Worm (Caenorhabditis elegans) whole organism, L4 larva: Measurements from ENCODE around the gene EEED8.13.

Experiments
- F10B5.3 ChIP-seq: sonication (generic microtip); optimal IDR thresholded peaks from 2 replicates; lab custom pipeline; 2016; ENCODE audit warnings: mild to moderate bottlenecking, missing genetic modification characterization, missing compliant biosample characterization
- F37D6.2 ChIP-seq: sonication (generic microtip); optimal IDR thresholded peaks from 2 replicates; lab custom pipeline; 2016; ENCODE audit warnings: mild to moderate bottlenecking, missing genetic modification characterization, missing compliant biosample characterization
- F44E2.7 ChIP-seq: fragments of 200-800 bp; sonication (Bioruptor generic); IDR thresholded peaks from 2 replicates; pipeline ENCODE4 v2.1.2; 2022; ENCODE audit warnings: missing genetic modification characterization, missing compliant biosample characterization
- T26A8.4 ChIP-seq: fragments of 200-800 bp; sonication (Bioruptor generic); IDR thresholded peaks from 2 replicates; pipeline ENCODE4 v1.3.6; 2022; ENCODE audit warnings: missing genetic modification characterization, missing compliant biosample characterization
- aha-1 ChIP-seq: fragments of 150-350 bp; peaks from one replicate; lab custom pipeline; 2014; ENCODE audit warnings: missing biosample characterization, missing genetic modification characterization
- arid-1 ChIP-seq: fragments of 200-800 bp; sonication (Bioruptor generic); conservative IDR thresholded peaks from 2 replicates; pipeline ENCODE4 v1.3.6; 2022; ENCODE audit warnings: missing genetic modification reagents, missing genetic modification characterization, missing compliant biosample characterization
- ceh-28 ChIP-seq: fragments of 150-350 bp; optimal IDR thresholded peaks from 2 replicates; lab custom pipeline; 2014; ENCODE audit warnings: missing biosample characterization, missing genetic modification reagents, missing genetic modification characterization
- ceh-62 ChIP-seq: sonication (generic microtip); optimal IDR thresholded peaks from 2 replicates; lab custom pipeline; 2017; ENCODE audit warnings: missing biosample characterization, missing genetic modification characterization
- ces-1 ChIP-seq: fragments of 150-350 bp; sonication (generic microtip); optimal IDR thresholded peaks from 4 replicates; lab custom pipeline; 2014; ENCODE audit warnings: missing biosample characterization, missing genetic modification reagents, missing genetic modification characterization
- ctbp-1 ChIP-seq: fragments of 200-800 bp; sonication (Bioruptor generic); IDR thresholded peaks from 2 replicates; pipeline ENCODE4 v1.3.6; 2022; ENCODE audit warnings: missing genetic modification reagents, missing genetic modification characterization, missing compliant biosample characterization
- daf-19 ChIP-seq: fragments of 200-800 bp; sonication (Bioruptor generic); conservative IDR thresholded peaks from 2 replicates; pipeline ENCODE4 v1.3.6; 2022; ENCODE audit warnings: missing genetic modification characterization, missing compliant biosample characterization
- daf-8 ChIP-seq: fragments of 200-800 bp; sonication (Bioruptor generic); IDR thresholded peaks from 2 replicates; pipeline ENCODE4 v1.3.6; 2022; ENCODE audit warnings: missing genetic modification characterization, missing compliant biosample characterization
- dmd-9 ChIP-seq: fragments of 200-800 bp; sonication (Bioruptor generic); IDR thresholded peaks from 2 replicates; pipeline ENCODE4 v1.3.6; 2022; ENCODE audit warnings: missing genetic modification reagents, missing genetic modification characterization, missing compliant biosample characterization
- dpl-1 ChIP-seq: fragments of 150-350 bp; optimal IDR thresholded peaks from 2 replicates; lab custom pipeline; 2014; ENCODE audit warnings: missing biosample characterization, missing genetic modification reagents, missing genetic modification characterization
- egl-27 ChIP-seq: sonication (generic microtip); optimal IDR thresholded peaks from 3 replicates; lab custom pipeline; 2017; ENCODE audit warnings: missing biosample characterization, missing genetic modification reagents, missing genetic modification characterization
- egl-43 ChIP-seq: fragments of 200-800 bp; sonication (Bioruptor generic); IDR thresholded peaks from 2 replicates; pipeline ENCODE4 v1.3.6; 2022; ENCODE audit warnings: missing genetic modification reagents, missing genetic modification characterization, missing compliant biosample characterization
- fos-1 ChIP-seq: fragments of 150-350 bp; optimal IDR thresholded peaks from 2 replicates; lab custom pipeline; 2014; ENCODE audit warnings: missing biosample characterization, missing genetic modification characterization
- gei-8 ChIP-seq: fragments of 200-800 bp; sonication (Bioruptor generic); optimal IDR thresholded peaks from 2 replicates; lab custom pipeline; 2018; ENCODE audit warnings: mild to moderate bottlenecking, missing genetic modification characterization, missing compliant biosample characterization
- hif-1 ChIP-seq, 2 experiments: sonication (generic microtip); optimal IDR thresholded peaks; 2 replicates each; lab custom pipeline; 2016 to 2017; ENCODE audit warnings: missing compliant biosample characterization in 2 of 2, missing genetic modification characterization in 2 of 2, missing genetic modification reagents in 2 of 2, missing genotype in 2 of 2, mild to moderate bottlenecking in 1 of 2
- hmg-1.1 ChIP-seq: fragments of 200-800 bp; sonication (Bioruptor generic); IDR thresholded peaks from 2 replicates; pipeline ENCODE4 v1.3.6; 2022; ENCODE audit warnings: missing genetic modification reagents, missing genetic modification characterization, missing compliant biosample characterization
- jun-1 ChIP-seq: fragments of 150-350 bp; optimal IDR thresholded peaks from 2 replicates; lab custom pipeline; 2014; ENCODE audit warnings: missing biosample characterization, missing genetic modification reagents, missing genetic modification characterization
- lim-7 ChIP-seq: fragments of 200-800 bp; sonication (Bioruptor generic); IDR thresholded peaks from 2 replicates; pipeline ENCODE4 v1.3.6; 2022; ENCODE audit warnings: missing genetic modification characterization, missing compliant biosample characterization
- lin-15B ChIP-seq: fragments of 150-350 bp; sonication (generic microtip); optimal IDR thresholded peaks from 3 replicates; lab custom pipeline; 2014; ENCODE audit warnings: missing biosample characterization, missing genetic modification characterization
- lin-38 ChIP-seq: fragments of 200-800 bp; sonication (Bioruptor generic); IDR thresholded peaks from 2 replicates; pipeline ENCODE4 v1.3.6; 2022; ENCODE audit warnings: missing genetic modification reagents, missing genetic modification characterization, missing compliant biosample characterization
- lir-3 ChIP-seq: sonication (generic microtip); optimal IDR thresholded peaks from 2 replicates; lab custom pipeline; 2016; ENCODE audit warnings: mild to moderate bottlenecking, missing genetic modification characterization, missing compliant biosample characterization
- lsy-2 ChIP-seq, 2 experiments: fragments of 150-350 bp in 1 of 2; sonication (generic microtip) in 1 of 2; optimal IDR thresholded peaks; 2 replicates each; lab custom pipeline; 2014 to 2017; ENCODE audit warnings: missing biosample characterization in 2 of 2, missing genetic modification characterization in 2 of 2
- madf-9 ChIP-seq: fragments of 200-800 bp; sonication (Bioruptor generic); conservative IDR thresholded peaks from 2 replicates; pipeline ENCODE4 v1.3.6; 2022; ENCODE audit warnings: missing genetic modification reagents, missing genetic modification characterization, missing compliant biosample characterization
- mep-1 ChIP-seq: fragments of 150-350 bp; sonication (generic microtip); optimal IDR thresholded peaks from 3 replicates; lab custom pipeline; 2014; ENCODE audit warnings: missing biosample characterization, missing genetic modification characterization
- mes-2 ChIP-seq: sonication (generic microtip); optimal IDR thresholded peaks from 2 replicates; lab custom pipeline; 2016; ENCODE audit warnings: missing genotype, mild to moderate bottlenecking, missing genetic modification characterization, missing compliant biosample characterization; ENCODE audit not compliant: poor library complexity, severe bottlenecking
- mxl-3 ChIP-seq: fragments of 200-800 bp; sonication (Bioruptor generic); optimal IDR thresholded peaks from 2 replicates; lab custom pipeline; 2018; ENCODE audit warnings: mild to moderate bottlenecking, missing genetic modification characterization, missing compliant biosample characterization
- nhr-10 ChIP-seq: fragments of 150-350 bp; optimal IDR thresholded peaks from 2 replicates; lab custom pipeline; 2014; ENCODE audit warnings: missing biosample characterization, missing genetic modification characterization
- nhr-102 ChIP-seq: sonication (generic microtip); optimal IDR thresholded peaks from 2 replicates; lab custom pipeline; 2016; ENCODE audit warnings: mild to moderate bottlenecking, missing genetic modification characterization, moderate library complexity, missing compliant biosample characterization
- nhr-237 ChIP-seq: sonication (generic microtip); optimal IDR thresholded peaks from 2 replicates; lab custom pipeline; 2017; ENCODE audit warnings: missing biosample characterization, missing genetic modification characterization
- nhr-42 ChIP-seq: fragments of 200-800 bp; sonication (Bioruptor generic); IDR thresholded peaks from 2 replicates; pipeline ENCODE4 v1.3.6; 2022; ENCODE audit warnings: missing genetic modification characterization, missing compliant biosample characterization
- nhr-48 ChIP-seq: sonication (generic microtip); optimal IDR thresholded peaks from 2 replicates; lab custom pipeline; 2016; ENCODE audit warnings: mild to moderate bottlenecking, missing genetic modification characterization, missing compliant biosample characterization
- nhr-76 ChIP-seq: fragments of 150-350 bp; optimal IDR thresholded peaks from 2 replicates; lab custom pipeline; 2014; ENCODE audit warnings: missing biosample characterization, missing genetic modification characterization
- pqm-1 ChIP-seq: sonication (generic microtip); optimal IDR thresholded peaks from 2 replicates; lab custom pipeline; 2017; ENCODE audit warnings: missing biosample characterization, missing genetic modification characterization
- saeg-2 ChIP-seq: fragments of 200-800 bp; sonication (Bioruptor generic); IDR thresholded peaks from 2 replicates; pipeline ENCODE4 v1.3.6; 2022; ENCODE audit warnings: missing genetic modification reagents, missing genetic modification characterization, missing compliant biosample characterization
- sdz-12 ChIP-seq: fragments of 200-800 bp; sonication (Bioruptor generic); optimal IDR thresholded peaks from 2 replicates; lab custom pipeline; 2018; ENCODE audit warnings: mild to moderate bottlenecking, missing genetic modification characterization, missing compliant biosample characterization
- set-16 ChIP-seq: fragments of 200-800 bp; sonication (Bioruptor generic); IDR thresholded peaks from 2 replicates; pipeline ENCODE4 v1.3.6; 2022; ENCODE audit warnings: missing genetic modification reagents, missing genetic modification characterization, missing compliant biosample characterization
- skn-1 ChIP-seq: fragments of 150-350 bp; optimal IDR thresholded peaks from 2 replicates; lab custom pipeline; 2014; ENCODE audit warnings: missing biosample characterization, missing genetic modification characterization
- snpc-1.2 ChIP-seq: fragments of 200-800 bp; sonication (Bioruptor generic); IDR thresholded peaks from 2 replicates; pipeline ENCODE4 v1.3.6; 2022; ENCODE audit warnings: missing genetic modification reagents, missing genetic modification characterization, missing compliant biosample characterization
- spr-1 ChIP-seq: sonication (generic microtip); optimal IDR thresholded peaks from 2 replicates; lab custom pipeline; 2016; ENCODE audit warnings: mild to moderate bottlenecking, missing genetic modification characterization, missing compliant biosample characterization
- tra-1 ChIP-seq: fragments of 200-800 bp; sonication (Bioruptor generic); IDR thresholded peaks from 2 replicates; pipeline ENCODE4 v1.3.6; 2022; ENCODE audit warnings: missing genetic modification reagents, missing genetic modification characterization, missing compliant biosample characterization
- unc-130 ChIP-seq: sonication (generic microtip); optimal IDR thresholded peaks from 2 replicates; lab custom pipeline; 2016; ENCODE audit warnings: missing genetic modification reagents, missing genetic modification characterization, missing compliant biosample characterization
- unc-39 ChIP-seq: sonication (generic microtip); optimal IDR thresholded peaks from 2 replicates; lab custom pipeline; 2017; ENCODE audit warnings: missing biosample characterization, missing genetic modification characterization
- zag-1 ChIP-seq: fragments of 150-350 bp; optimal IDR thresholded peaks from 2 replicates; lab custom pipeline; 2014; ENCODE audit warnings: missing biosample characterization, missing genetic modification characterization
- zfp-2 ChIP-seq: sonication (generic microtip); optimal IDR thresholded peaks from 2 replicates; lab custom pipeline; 2016; ENCODE audit warnings: mild to moderate bottlenecking, missing genetic modification characterization, missing compliant biosample characterization
- zip-2 ChIP-seq: fragments of 150-350 bp; optimal IDR thresholded peaks from 2 replicates; lab custom pipeline; 2014; ENCODE audit warnings: missing biosample characterization, missing genetic modification characterization
- ztf-11 ChIP-seq: fragments of 150-350 bp; optimal IDR thresholded peaks from 2 replicates; lab custom pipeline; 2014; ENCODE audit warnings: missing biosample characterization, missing genetic modification characterization
- ztf-7 ChIP-seq: fragments of 150-350 bp; optimal IDR thresholded peaks from 2 replicates; lab custom pipeline; 2014; ENCODE audit warnings: missing biosample characterization, missing genetic modification characterization

EEED8.13 gene

DNA sequence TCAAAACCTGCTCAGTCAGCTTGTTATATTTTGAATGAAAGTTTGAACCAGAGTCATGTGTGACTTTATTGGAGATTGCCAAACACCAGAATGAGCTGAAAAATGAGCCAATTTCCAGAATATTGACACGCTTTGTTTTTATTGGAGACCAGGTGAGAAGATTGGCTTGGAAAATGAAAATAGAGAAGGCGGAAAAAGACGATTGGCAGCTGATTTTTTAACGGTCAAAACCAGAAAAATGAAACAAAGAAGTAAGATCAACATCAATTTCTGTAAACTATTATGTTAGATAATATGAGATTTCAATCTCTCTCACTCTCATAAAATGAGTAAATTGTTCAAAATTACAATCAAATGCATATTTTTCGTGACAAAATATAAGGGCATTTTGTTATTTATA is 20.7 kb upstream of the EEED8.13 start, which contains the start of gene srx-114:
Gene srx-114 (minus strand): TSS at position 101 of the 400 bp plus-strand sequence.
- TF ChIP-seq ceh-28 (tag; lab: Kevin White, UChicago): no peak
- TF ChIP-seq nhr-48 (tag; lab: Kevin White, UChicago): no peak
- TF ChIP-seq jun-1 (tag; lab: Kevin White, UChicago): no peak
- no peak for TF ChIP-seq lir-3 (tag; lab: Kevin White, UChicago)
- no peak for TF ChIP-seq zip-2
- no peak for TF ChIP-seq madf-9 (GFP tag; lab: Robert Waterston, UW)
- no peak for TF ChIP-seq tra-1
- TF ChIP-seq dmd-9 (GFP tag; lab: Robert Waterston, UW): no peak
- TF ChIP-seq ztf-11: no peak
- no peak for TF ChIP-seq nhr-237 (tag; lab: Kevin White, UChicago)
- TF ChIP-seq unc-39: no peak
- TF ChIP-seq unc-130: no peak
- no peak for TF ChIP-seq nhr-76
- no peak for TF ChIP-seq snpc-1.2
- no peak for TF ChIP-seq egl-43 (GFP tag; lab: Robert Waterston, UW)
- TF ChIP-seq set-16: no peak
- TF ChIP-seq egl-27 (tag; lab: Kevin White, UChicago): no peak
- TF ChIP-seq ces-1: no peak

DNA sequence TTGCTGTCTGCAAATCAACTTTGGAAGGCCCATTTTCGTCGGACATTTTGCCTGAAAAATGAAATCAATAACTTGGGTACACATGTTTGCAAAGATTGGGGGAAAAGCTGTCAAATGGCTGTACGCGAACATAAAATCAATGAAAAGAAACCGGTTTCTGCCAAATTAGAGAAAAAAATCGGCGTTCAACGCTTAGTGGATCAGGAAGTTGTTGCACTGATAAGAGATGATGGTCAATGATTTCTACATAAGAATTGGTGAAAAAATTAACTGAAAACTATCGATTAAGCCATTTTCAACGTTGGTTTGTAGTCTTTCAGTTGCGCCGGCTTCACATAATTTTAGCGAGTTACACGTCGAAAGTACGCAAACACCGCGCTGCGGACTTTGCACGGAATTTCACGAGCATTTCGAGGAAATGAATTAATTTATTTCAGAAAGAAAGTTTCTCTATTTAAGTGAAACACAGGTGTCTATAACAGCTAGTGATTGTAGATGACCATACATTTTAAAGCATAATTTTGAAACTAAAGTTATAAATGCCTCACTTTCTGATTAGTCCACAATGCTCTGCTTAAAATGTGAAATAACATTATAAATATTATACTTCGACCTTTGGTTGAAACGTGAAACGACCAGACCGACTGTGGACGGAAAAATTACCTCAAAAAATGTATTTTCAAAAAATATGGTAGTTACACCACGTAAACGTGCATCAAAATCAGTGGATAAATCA is 17.3 kb upstream of the EEED8.13 start, which contains the start of the genes F07F6.4 and F07F6.2:
Gene F07F6.4 (minus strand): TSS at position 51 of the 736 bp plus-strand sequence.
Gene F07F6.2 (plus strand): TSS at position 686 of the 736 bp plus-strand sequence.
- TF ChIP-seq ceh-62 (tag; lab: Kevin White, UChicago) (no peak), ceh-28 (tag; lab: Kevin White, UChicago) (no peak), arid-1 (GFP tag; lab: Robert Waterston, UW) (no peak), madf-9 (GFP tag; lab: Robert Waterston, UW) (no peak), aha-1 (tag; lab: Kevin White, UChicago) (peak; percentile 90), mes-2 (tag; lab: Kevin White, UChicago) (peak; percentile 68), zip-2 (no peak), zag-1 (no peak), saeg-2 (GFP tag; lab: Robert Waterston, UW) (no peak), nhr-42 (GFP tag; lab: Robert Waterston, UW) (no peak), dpl-1 (peak; percentile 59), daf-19 (no peak), F10B5.3 (no peak), lir-3 (tag; lab: Kevin White, UChicago) (no peak), F37D6.2 (tag; lab: Kevin White, UChicago) (no peak), pqm-1 (tag; lab: Kevin White, UChicago) (peak; percentile 27), F44E2.7 (GFP tag; lab: Robert Waterston, UW) (no peak), mep-1 (peak; percentile 27), skn-1 (tag; lab: Kevin White, UChicago) (no peak), lim-7 (GFP tag; lab: Robert Waterston, UW) (no peak), gei-8 (no peak), zfp-2 (no peak), T26A8.4 (GFP tag; lab: Robert Waterston, UW) (no peak), sdz-12 (GFP tag; lab: Kevin White, UChicago) (no peak), hif-1 (tag; optimal IDR thresholded peaks at IDR 0.05; lab: Kevin White, UChicago) (no peak), lin-15B (tag; lab: Kevin White, UChicago) (no peak), ztf-11 (no peak), ctbp-1 (GFP tag; lab: Robert Waterston, UW) (no peak), lin-38 (GFP tag; lab: Robert Waterston, UW) (peak; percentile 46; the same call in 1 of the 2 replicates), snpc-1.2 (no peak), fos-1 (tag; lab: Kevin White, UChicago) (no peak), nhr-10 (no peak), spr-1 (tag; lab: Kevin White, UChicago) (no peak), hmg-1.1 (GFP tag; lab: Robert Waterston, UW) (no peak), lsy-2 (tag; optimal IDR thresholded peaks at IDR 0.05; lab: Kevin White, UChicago) (peak in 1 of 2 experiments; percentile 64), ztf-7 (no peak), nhr-102 (tag; lab: Kevin White, UChicago) (no peak), daf-8 (GFP tag; lab: Robert Waterston, UW) (no peak), mxl-3 (peak; percentile 7)
